Worm (Caenorhabditis elegans): Measurements from ENCODE around the gene acs-1.

- no peak for TF ChIP-seq zip-5 (tag; optimal IDR thresholded peaks at IDR 0.05)
- TF ChIP-seq pqm-1 (tag; optimal IDR thresholded peaks at IDR 0.05) = no peak
- TF ChIP-seq sox-4 (tag; optimal IDR thresholded peaks at IDR 0.05) = no peak
These were observed 21.6 kb upstream of the acs-1 start for ce11 chrV:6503158-6503557.
